Worm (Caenorhabditis elegans): ENCODE measurements around the gene C08H9.16.

DNA sequence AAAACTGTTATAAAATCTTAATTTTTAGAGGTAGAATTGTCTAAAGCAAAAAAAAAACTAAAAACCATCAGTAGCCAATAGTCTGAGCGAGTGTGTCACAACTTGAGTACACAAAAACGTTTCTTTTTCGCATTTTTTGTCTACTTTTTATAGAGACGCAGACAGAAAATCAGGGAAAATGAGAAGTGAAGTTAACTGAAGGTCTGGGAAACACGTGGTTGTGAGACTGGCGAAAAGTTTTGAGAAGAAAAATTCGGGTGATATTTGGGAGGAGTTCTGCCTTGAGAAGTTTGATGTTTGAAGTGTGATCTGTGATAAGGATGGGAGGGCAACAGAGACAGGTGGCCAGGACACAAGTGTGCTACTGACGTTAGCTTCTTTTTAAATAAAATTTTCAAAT is 45.0 kb downstream of the C08H9.16 start:
- TF ChIP-seq gmeb-2 (tag; optimal IDR thresholded peaks at IDR 0.05) (no peak), F13H6.1 (tag; optimal IDR thresholded peaks at IDR 0.05) (no peak), pag-3 (tag; optimal IDR thresholded peaks at IDR 0.05; ENCODE audit: borderline replicate concordance) (no peak), ceh-24 (tag; optimal IDR thresholded peaks at IDR 0.05) (no peak), unc-3 (GFP tag; conservative IDR thresholded peaks at IDR 0.05) (no peak), unc-3 (tag; optimal IDR thresholded peaks at IDR 0.05) (no peak), pqm-1 (tag; optimal IDR thresholded peaks at IDR 0.05) (no peak), ama-1 (optimal IDR thresholded peaks at IDR 0.05) (no peak), pha-4 (tag; optimal IDR thresholded peaks at IDR 0.05) (no peak), pha-2 (tag; optimal IDR thresholded peaks at IDR 0.05) (no peak)

All from whole organism, late embryonic.